Fruit fly (Drosophila melanogaster) whole organism, pupa: Measurements from ENCODE around the gene Elys.

Experiments
- CG13204 ChIP-seq: fragments of 200-800 bp; sonication (Bioruptor generic); optimal IDR thresholded peaks from 2 replicates; lab custom pipeline; 2018; ENCODE audit warnings: missing biosample characterization, mild to moderate bottlenecking, missing genetic modification characterization, moderate library complexity
- CG14655 ChIP-seq: fragments of 200-800 bp; sonication (Bioruptor generic); optimal IDR thresholded peaks from 3 replicates; lab custom pipeline; 2017; ENCODE audit warnings: mild to moderate bottlenecking, missing biosample characterization, missing genetic modification reagents, missing genetic modification characterization
- CG34367 ChIP-seq: fragments of 200-800 bp; sonication (Bioruptor generic); optimal IDR thresholded peaks from 2 replicates; lab custom pipeline; 2018; ENCODE audit warnings: missing biosample characterization, mild to moderate bottlenecking, missing genetic modification characterization
- CG4496 ChIP-seq: fragments of 200-800 bp; sonication (Bioruptor generic); IDR thresholded peaks from 3 replicates; pipeline ENCODE4 v1.3.6; 2022; ENCODE audit warnings: missing biosample characterization, missing genetic modification characterization
- CG8301 ChIP-seq: fragments of 200-800 bp; sonication (Bioruptor generic); optimal IDR thresholded peaks from 2 replicates; lab custom pipeline; 2018; ENCODE audit warnings: missing biosample characterization, mild to moderate bottlenecking, missing genetic modification characterization
- CG9948 ChIP-seq: fragments of 200-800 bp; sonication (Bioruptor generic); optimal IDR thresholded peaks from 2 replicates; lab custom pipeline; 2018; ENCODE audit warnings: missing biosample characterization, mild to moderate bottlenecking, missing genetic modification characterization, moderate library complexity
- D1 ChIP-seq: fragments of 200-800 bp; sonication (Bioruptor generic); optimal IDR thresholded peaks from 2 replicates; lab custom pipeline; 2018; ENCODE audit warnings: missing biosample characterization, mild to moderate bottlenecking, missing genetic modification characterization, moderate library complexity
- Ets98B ChIP-seq: fragments of 200-800 bp; sonication (Bioruptor generic); IDR thresholded peaks from 2 replicates; pipeline ENCODE4 v1.3.6; 2022; ENCODE audit warnings: missing biosample characterization, missing genetic modification characterization
- Pif1A ChIP-seq: fragments of 200-800 bp; sonication (Bioruptor generic); optimal IDR thresholded peaks from 3 replicates; lab custom pipeline; 2016; ENCODE audit warnings: missing biosample characterization, missing genetic modification characterization
- Pif1B ChIP-seq: fragments of 200-800 bp; sonication (Bioruptor generic); optimal IDR thresholded peaks from 3 replicates; lab custom pipeline; 2016; ENCODE audit warnings: missing biosample characterization, missing genetic modification characterization
- Snoo ChIP-seq: fragments of 200-800 bp; sonication (Bioruptor generic); optimal IDR thresholded peaks from 3 replicates; lab custom pipeline; 2017; ENCODE audit warnings: missing biosample characterization, mild to moderate bottlenecking, missing genetic modification characterization, inconsistent platforms
- fd96Ca ChIP-seq: fragments of 200-800 bp; sonication (Bioruptor generic); IDR thresholded peaks from 3 replicates; pipeline ENCODE4 v1.3.6; 2022; ENCODE audit warnings: missing biosample characterization, missing genetic modification characterization
- gl ChIP-seq: fragments of 200-800 bp; sonication (Bioruptor generic); optimal IDR thresholded peaks from 2 replicates; lab custom pipeline; 2018; ENCODE audit warnings: missing biosample characterization, mild to moderate bottlenecking, missing genetic modification characterization

- TF ChIP-seq D1 (tag; lab: Kevin White, UChicago) = no peak
- TF ChIP-seq CG14655 (GFP tag; lab: Kevin White, UChicago) = no peak
- no peak for TF ChIP-seq Snoo (tag; lab: Kevin White, UChicago)
- TF ChIP-seq CG9948 (tag; lab: Kevin White, UChicago) = no peak
- TF ChIP-seq CG13204 (GFP tag; lab: Kevin White, UChicago) = no peak
- TF ChIP-seq CG34367 (tag; lab: Kevin White, UChicago) = no peak
- TF ChIP-seq CG8301 (tag; lab: Kevin White, UChicago) = no peak
- TF ChIP-seq Pif1B = no peak
- no peak for TF ChIP-seq Pif1A (GFP tag; lab: Kevin White, UChicago)
- no peak for TF ChIP-seq Ets98B
- no peak for TF ChIP-seq fd96Ca (GFP tag; lab: Robert Waterston, UW)
- no peak for TF ChIP-seq CG4496 (GFP tag; lab: Robert Waterston, UW)
- TF ChIP-seq gl = no peak
Measured at dm6 chrX:19663859-19664728, 12.0 kb downstream of the Elys start, which contains the start of the genes CG14223 and Ssu72.
